Fruit fly (Drosophila melanogaster) whole organism, embryonic: ENCODE measurements around the gene Dpp10.

ENCODE experiments used
- CG12769 ChIP-seq: fragments of 200-800 bp; sonication (Bioruptor generic); optimal IDR thresholded peaks from 2 replicates; lab custom pipeline; 2019; ENCODE audit warnings: missing biosample characterization, mild to moderate bottlenecking, missing genetic modification characterization, moderate library complexity
- CG1603 ChIP-seq: fragments of 200-800 bp; sonication (Bioruptor generic); optimal IDR thresholded peaks from 2 replicates; lab custom pipeline; 2019; ENCODE audit warnings: missing biosample characterization, mild to moderate bottlenecking, missing genetic modification characterization, moderate library complexity
- Lpt ChIP-seq: fragments of >200 bp; optimal IDR thresholded peaks from 2 replicates; lab custom pipeline; 2018; ENCODE audit warnings: missing biosample characterization, missing genetic modification characterization
- Side ChIP-seq: fragments of 200-800 bp; sonication (Bioruptor generic); optimal IDR thresholded peaks from 2 replicates; lab custom pipeline; 2016; ENCODE audit warnings: missing biosample characterization, missing genetic modification characterization

DNA sequence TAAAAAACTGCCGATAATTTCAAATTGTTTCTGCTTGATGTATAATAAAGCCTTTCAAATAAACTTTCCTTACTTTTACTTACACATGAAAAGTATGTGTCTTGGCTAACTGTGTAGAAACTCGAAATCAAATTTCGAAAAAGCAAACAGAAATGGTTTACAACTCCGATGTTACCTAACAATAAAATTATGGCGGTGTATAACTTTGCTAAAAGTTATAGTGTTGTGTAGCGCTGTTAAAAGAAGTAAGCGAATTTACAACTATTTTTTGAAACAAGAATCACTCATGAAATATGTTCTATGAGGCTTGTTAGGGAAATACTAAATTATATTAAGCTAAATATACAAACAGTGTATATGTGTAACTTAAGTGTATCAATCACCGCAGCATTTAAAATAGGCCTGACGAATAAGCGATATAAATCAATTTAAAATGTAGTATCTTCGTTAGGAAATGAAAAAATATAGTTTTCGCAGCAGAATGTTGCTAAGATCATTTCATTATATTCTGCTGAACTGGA is 21.8 kb upstream of the Dpp10 start, which contains the start of gene CG34345:
- no peak for TF ChIP-seq Side (GFP tag; lab: Kevin White, UChicago)
- no peak for TF ChIP-seq Lpt (GFP tag; lab: Kevin White, UChicago)
- peak; percentile 60 for TF ChIP-seq CG1603 (tag; lab: Kevin White, UChicago)
- TF ChIP-seq CG12769 (tag; lab: Kevin White, UChicago): no peak
